Fruit fly (Drosophila melanogaster) whole organism, prepupa: ENCODE results near the gene TwdlP.

ENCODE experiments used
- CG16779 ChIP-seq: fragments of 200-800 bp; sonication (Bioruptor generic); optimal IDR thresholded peaks from 3 replicates; lab custom pipeline; 2017; ENCODE audit warnings: missing biosample characterization, mild to moderate bottlenecking, missing genetic modification characterization
- CG3032 ChIP-seq: fragments of 200-800 bp; optimal IDR thresholded peaks from 2 replicates; lab custom pipeline; 2019; ENCODE audit warnings: missing biosample characterization, mild to moderate bottlenecking, missing genetic modification characterization, moderate library complexity
- CG31627 ChIP-seq: fragments of 200-800 bp; sonication (Bioruptor generic); optimal IDR thresholded peaks from 3 replicates; lab custom pipeline; 2016; ENCODE audit warnings: missing biosample characterization, missing genetic modification characterization
- CG9139 ChIP-seq: fragments of 200-800 bp; sonication (Bioruptor generic); optimal IDR thresholded peaks from 3 replicates; lab custom pipeline; 2017; ENCODE audit warnings: missing biosample characterization, mild to moderate bottlenecking, missing genetic modification characterization
- Hr38 ChIP-seq: sonication (Bioruptor generic); optimal IDR thresholded peaks from 2 replicates; lab custom pipeline; 2016; ENCODE audit warnings: missing biosample characterization, missing genetic modification characterization
- Smox ChIP-seq: fragments of 200-800 bp; sonication (Bioruptor generic); optimal IDR thresholded peaks from 3 replicates; lab custom pipeline; 2016; ENCODE audit warnings: missing biosample characterization, missing genetic modification characterization
- salr ChIP-seq, 2 experiments: fragments of 200-800 bp; sonication (Bioruptor generic); optimal IDR thresholded peaks; 3 replicates each; lab custom pipeline; 2016 to 2018; ENCODE audit warnings: missing biosample characterization in 2 of 2, missing genetic modification characterization in 2 of 2, mild to moderate bottlenecking in 1 of 2

dm6 chr3R:26606498-26606897 lies 14.7 kb downstream of the TwdlP start:
- TF ChIP-seq CG9139, result no peak
- no peak for TF ChIP-seq Hr38 (GFP tag; lab: Kevin White, UChicago)
- no peak for TF ChIP-seq CG16779 (tag; lab: Kevin White, UChicago)
- TF ChIP-seq CG3032 (tag; lab: Kevin White, UChicago), result no peak
- no peak for TF ChIP-seq Smox (GFP tag; lab: Kevin White, UChicago)
- no peak for TF ChIP-seq salr (GFP tag; optimal IDR thresholded peaks at IDR 0.05; lab: Kevin White, UChicago)
- TF ChIP-seq CG31627 (GFP tag; lab: Kevin White, UChicago), result no peak
